Worm (Caenorhabditis elegans) whole organism, L1 larva: ENCODE data around the gene alh-3.

ENCODE experiments used
- C16A3.4 ChIP-seq: fragments of 150-350 bp; optimal IDR thresholded peaks from 2 replicates; lab custom pipeline; 2014; ENCODE audit warnings: missing biosample characterization, missing genetic modification characterization
- aha-1 ChIP-seq: fragments of 150-350 bp; optimal IDR thresholded peaks from 2 replicates; lab custom pipeline; 2014; ENCODE audit warnings: missing biosample characterization, missing genetic modification characterization
- alr-1 ChIP-seq: fragments of 200-800 bp; sonication (Bioruptor generic); optimal IDR thresholded peaks from 2 replicates; lab custom pipeline; 2018; ENCODE audit warnings: borderline replicate concordance, mild to moderate bottlenecking, missing genetic modification characterization, missing compliant biosample characterization
- aly-2 ChIP-seq: fragments of 150-350 bp; optimal IDR thresholded peaks from 2 replicates; lab custom pipeline; 2014; ENCODE audit warnings: missing biosample characterization, missing genetic modification characterization
- blmp-1 ChIP-seq: fragments of 150-350 bp; optimal IDR thresholded peaks from 2 replicates; lab custom pipeline; 2014; ENCODE audit warnings: missing biosample characterization, missing genetic modification characterization
- ceh-8 ChIP-seq: fragments of 200-800 bp; sonication (Bioruptor generic); optimal IDR thresholded peaks from 2 replicates; lab custom pipeline; 2018; ENCODE audit warnings: mild to moderate bottlenecking, missing genetic modification characterization, moderate library complexity, missing compliant biosample characterization
- ceh-90 ChIP-seq: sonication (generic microtip); optimal IDR thresholded peaks from 2 replicates; lab custom pipeline; 2016; ENCODE audit warnings: missing genetic modification characterization, missing compliant biosample characterization
- dpl-1 ChIP-seq, 3 experiments: fragments of 150-350 bp in 2 of 3; sonication (generic microtip) in 1 of 3; optimal IDR thresholded peaks; 2 replicates each; lab custom pipeline; 2014 to 2017; ENCODE audit warnings: missing biosample characterization in 3 of 3, missing genetic modification characterization in 3 of 3, missing genetic modification reagents in 3 of 3
- efl-1 ChIP-seq, 4 experiments: fragments of 150-350 bp; optimal IDR thresholded peaks in 3 of 4; peaks in 1 of 4; 1 replicate in 1 of 4; 2 replicates in 3 of 4; lab custom pipeline; 2014; ENCODE audit warnings: missing biosample characterization in 2 of 4, missing genetic modification characterization in 2 of 4, missing genetic modification reagents in 2 of 4
- elt-3 ChIP-seq, 6 experiments: fragments of 150-350 bp in 1 of 6; sonication (generic microtip); optimal IDR thresholded peaks; 2 replicates each; lab custom pipeline; 2017 to 2018; ENCODE audit warnings: missing biosample characterization in 6 of 6, missing genetic modification characterization in 6 of 6, inconsistent platforms in 1 of 6
- ets-5 ChIP-seq: fragments of 200-800 bp; sonication (Bioruptor generic); IDR thresholded peaks from 2 replicates; pipeline ENCODE4 v1.3.6; 2022; ENCODE audit warnings: missing genetic modification characterization, missing compliant biosample characterization
- fkh-10 ChIP-seq: sonication (generic microtip); optimal IDR thresholded peaks from 2 replicates; lab custom pipeline; 2017; ENCODE audit warnings: missing biosample characterization, missing genetic modification reagents, missing genetic modification characterization
- grh-1 ChIP-seq: fragments of 200-800 bp; sonication (Bioruptor generic); IDR thresholded peaks from 2 replicates; pipeline ENCODE4 v1.3.6; 2022; ENCODE audit warnings: missing genetic modification reagents, missing genetic modification characterization, missing compliant biosample characterization
- hlh-17 ChIP-seq: fragments of 200-800 bp; sonication (Bioruptor generic); optimal IDR thresholded peaks from 2 replicates; lab custom pipeline; 2018; ENCODE audit warnings: missing genetic modification characterization, mild to moderate bottlenecking, missing compliant biosample characterization, moderate library complexity, borderline replicate concordance
- hlh-4 ChIP-seq: sonication (generic microtip); optimal IDR thresholded peaks from 2 replicates; lab custom pipeline; 2016; ENCODE audit warnings: mild to moderate bottlenecking, missing genetic modification characterization, missing compliant biosample characterization
- irx-1 ChIP-seq: sonication (generic microtip); optimal IDR thresholded peaks from 2 replicates; lab custom pipeline; 2016; ENCODE audit warnings: missing genetic modification characterization, missing compliant biosample characterization
- isw-1 ChIP-seq: fragments of 200-800 bp; sonication (Bioruptor generic); IDR thresholded peaks from 2 replicates; pipeline ENCODE4 v1.3.6; 2022; ENCODE audit warnings: missing genetic modification characterization, missing compliant biosample characterization
- lin-13 ChIP-seq: fragments of 150-350 bp; optimal IDR thresholded peaks from 2 replicates; lab custom pipeline; 2014; ENCODE audit warnings: missing biosample characterization, missing genetic modification reagents, missing genetic modification characterization
- lin-14 ChIP-seq: fragments of 200-800 bp; sonication (Bioruptor generic); optimal IDR thresholded peaks from 2 replicates; lab custom pipeline; 2018; ENCODE audit warnings: mild to moderate bottlenecking, missing genetic modification characterization, moderate library complexity, missing compliant biosample characterization
- lin-35 ChIP-seq, 2 experiments: fragments of 150-350 bp; optimal IDR thresholded peaks; 2 replicates each; lab custom pipeline; 2014; ENCODE audit warnings: missing biosample characterization in 2 of 2, missing genetic modification characterization in 2 of 2, missing genetic modification reagents in 2 of 2
- lir-3 ChIP-seq: sonication (generic microtip); optimal IDR thresholded peaks from 2 replicates; lab custom pipeline; 2016; ENCODE audit warnings: mild to moderate bottlenecking, missing genetic modification characterization, moderate library complexity, missing compliant biosample characterization; ENCODE audit not compliant: poor library complexity
- lsy-2 ChIP-seq, 2 experiments: fragments of 150-350 bp; optimal IDR thresholded peaks; 2 replicates each; lab custom pipeline; 2014; ENCODE audit warnings: missing biosample characterization in 2 of 2, missing genetic modification characterization in 2 of 2
- mab-9 ChIP-seq: fragments of 200-800 bp; sonication (Bioruptor generic); IDR thresholded peaks from 2 replicates; pipeline ENCODE4 v1.3.6; 2022; ENCODE audit warnings: missing genetic modification reagents, missing genetic modification characterization, missing compliant biosample characterization
- mdl-1 ChIP-seq, 2 experiments: fragments of 150-350 bp; optimal IDR thresholded peaks; 2 replicates each; lab custom pipeline; 2014 to 2017; ENCODE audit warnings: missing biosample characterization in 2 of 2, missing genetic modification characterization in 2 of 2, inconsistent platforms in 1 of 2
- mep-1 ChIP-seq: fragments of 150-350 bp; optimal IDR thresholded peaks from 2 replicates; lab custom pipeline; 2014; ENCODE audit warnings: missing biosample characterization, missing genetic modification characterization
- nhr-11 ChIP-seq: fragments of 150-350 bp; optimal IDR thresholded peaks from 2 replicates; lab custom pipeline; 2014; ENCODE audit warnings: missing biosample characterization, missing genetic modification characterization
- nhr-19 ChIP-seq: fragments of 200-800 bp; sonication (Bioruptor generic); conservative IDR thresholded peaks from 2 replicates; pipeline ENCODE4 v1.3.6; 2022; ENCODE audit warnings: missing genetic modification characterization, missing compliant biosample characterization
- nhr-20 ChIP-seq: sonication (generic microtip); optimal IDR thresholded peaks from 2 replicates; lab custom pipeline; 2016; ENCODE audit warnings: mild to moderate bottlenecking, missing genetic modification characterization, missing compliant biosample characterization
- nhr-47 ChIP-seq: sonication (generic microtip); optimal IDR thresholded peaks from 2 replicates; lab custom pipeline; 2016; ENCODE audit warnings: mild to moderate bottlenecking, missing genetic modification characterization, moderate library complexity, missing compliant biosample characterization
- nhr-71 ChIP-seq: sonication (generic microtip); optimal IDR thresholded peaks from 2 replicates; lab custom pipeline; 2016; ENCODE audit warnings: mild to moderate bottlenecking, missing genetic modification characterization, moderate library complexity, missing compliant biosample characterization
- nhr-84 ChIP-seq: sonication (generic microtip); optimal IDR thresholded peaks from 2 replicates; lab custom pipeline; 2017; ENCODE audit warnings: missing biosample characterization, missing genetic modification characterization
- nhr-85 ChIP-seq: sonication (generic microtip); peaks from one replicate; lab custom pipeline; 2016; ENCODE audit warnings: missing genetic modification characterization, inconsistent platforms, missing compliant biosample characterization
- nhr-90 ChIP-seq: sonication (generic microtip); optimal IDR thresholded peaks from 2 replicates; lab custom pipeline; 2016; ENCODE audit warnings: mild to moderate bottlenecking, missing genetic modification characterization, missing compliant biosample characterization; ENCODE audit not compliant: poor library complexity
- rnt-1 ChIP-seq: sonication (generic microtip); optimal IDR thresholded peaks from 2 replicates; lab custom pipeline; 2016; ENCODE audit warnings: mild to moderate bottlenecking, missing genetic modification characterization, moderate library complexity, missing compliant biosample characterization
- skn-1 ChIP-seq: fragments of 150-350 bp; optimal IDR thresholded peaks from 2 replicates; lab custom pipeline; 2014; ENCODE audit warnings: missing biosample characterization, missing genetic modification characterization
- snu-23 ChIP-seq: sonication (generic microtip); optimal IDR thresholded peaks from 2 replicates; lab custom pipeline; 2016; ENCODE audit warnings: missing genetic modification characterization, missing compliant biosample characterization
- sup-37 ChIP-seq: fragments of 200-800 bp; sonication (Bioruptor generic); optimal IDR thresholded peaks from 2 replicates; lab custom pipeline; 2018; ENCODE audit warnings: mild to moderate bottlenecking, missing genetic modification characterization, missing compliant biosample characterization
- swsn-7 ChIP-seq: sonication (generic microtip); optimal IDR thresholded peaks from 2 replicates; lab custom pipeline; 2016; ENCODE audit warnings: missing genetic modification characterization, missing compliant biosample characterization
- tbx-2 ChIP-seq: sonication (generic microtip); optimal IDR thresholded peaks from 2 replicates; lab custom pipeline; 2016; ENCODE audit warnings: missing genetic modification characterization, missing compliant biosample characterization
- tlp-1 ChIP-seq: fragments of 150-350 bp; optimal IDR thresholded peaks from 2 replicates; lab custom pipeline; 2014; ENCODE audit warnings: missing biosample characterization, missing genetic modification characterization
- unc-62 ChIP-seq: fragments of 150-350 bp; optimal IDR thresholded peaks from 2 replicates; lab custom pipeline; 2014; ENCODE audit warnings: missing biosample characterization, missing genetic modification reagents, missing genetic modification characterization
- unc-86 ChIP-seq: sonication (generic microtip); optimal IDR thresholded peaks from 2 replicates; lab custom pipeline; 2016; ENCODE audit warnings: missing genetic modification characterization, missing compliant biosample characterization
- vab-15 ChIP-seq: sonication (generic microtip); optimal IDR thresholded peaks from 2 replicates; lab custom pipeline; 2017; ENCODE audit warnings: missing genotype, mild to moderate bottlenecking, missing genetic modification characterization, missing compliant biosample characterization
- xbp-1 ChIP-seq: sonication (generic microtip); optimal IDR thresholded peaks from 2 replicates; lab custom pipeline; 2016; ENCODE audit warnings: missing genetic modification characterization, missing compliant biosample characterization
- zag-1 ChIP-seq: fragments of 150-350 bp; optimal IDR thresholded peaks from 2 replicates; lab custom pipeline; 2014; ENCODE audit warnings: missing biosample characterization, missing genetic modification characterization
- ztf-4 ChIP-seq: fragments of 150-350 bp; optimal IDR thresholded peaks from 2 replicates; lab custom pipeline; 2014; ENCODE audit warnings: missing biosample characterization, missing genetic modification characterization

The alh-3 gene

DNA sequence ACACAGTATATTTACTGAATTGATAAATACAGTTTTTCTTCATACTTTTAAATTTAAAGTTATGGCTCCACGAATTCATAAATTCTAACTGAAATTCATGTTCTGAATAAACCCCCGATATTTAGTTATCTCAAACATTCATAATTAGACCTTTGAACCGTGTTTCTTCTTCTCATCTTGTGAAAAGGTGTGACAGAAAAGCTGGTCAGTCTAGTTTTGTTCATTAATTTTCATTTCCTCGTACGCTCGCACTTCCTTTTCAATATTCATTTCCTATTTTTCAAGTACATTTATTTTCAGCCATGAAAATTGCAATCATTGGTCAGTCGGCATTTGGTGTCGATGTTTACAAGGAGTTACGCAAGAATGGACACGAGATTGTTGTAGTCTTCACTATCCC is at the start of gene alh-3:
TSS of gene alh-3 (plus strand) at position 301 of the 400 bp plus-strand sequence.
- TF ChIP-seq lin-35 (GFP tag; optimal IDR thresholded peaks at IDR 0.05; lab: Kevin White, UChicago), result no peak
- TF ChIP-seq unc-86 (tag; lab: Kevin White, UChicago), result no peak
- TF ChIP-seq nhr-84 (tag; lab: Kevin White, UChicago), result no peak
- no peak for TF ChIP-seq zag-1 (tag; lab: Kevin White, UChicago)
- no peak for TF ChIP-seq nhr-71 (tag; lab: Kevin White, UChicago)
- no peak for TF ChIP-seq C16A3.4 (tag; lab: Kevin White, UChicago)
- TF ChIP-seq tlp-1 (tag; lab: Kevin White, UChicago), result no peak

ce11 chrIV:10975968-10976367 is 46.4 kb upstream of the alh-3 start:
- TF ChIP-seq irx-1 (tag; lab: Kevin White, UChicago) (no peak), ets-5 (GFP tag; lab: Robert Waterston, UW) (no peak), lir-3 (tag; lab: Kevin White, UChicago) (no peak), hlh-17 (GFP tag; lab: Kevin White, UChicago) (no peak), aha-1 (no peak), nhr-47 (tag; lab: Kevin White, UChicago) (peak; percentile 48), rnt-1 (peak; percentile 47), ztf-4 (tag; lab: Kevin White, UChicago) (no peak), C16A3.4 (tag; lab: Kevin White, UChicago) (peak; percentile 38), isw-1 (no peak), lin-35 (GFP tag; optimal IDR thresholded peaks at IDR 0.05; lab: Kevin White, UChicago) (peak; percentile 14 to 65), blmp-1 (tag; lab: Kevin White, UChicago) (peak; percentile 69), nhr-20 (tag; lab: Kevin White, UChicago) (peak; percentile 77), skn-1 (tag; lab: Kevin White, UChicago) (peak; percentile 1), ceh-8 (GFP tag; lab: Kevin White, UChicago) (no peak), fkh-10 (GFP tag; lab: Kevin White, UChicago) (no peak), nhr-85 (tag; lab: Kevin White, UChicago) (peak; percentile 97), lsy-2 (tag; optimal IDR thresholded peaks at IDR 0.05; lab: Kevin White, UChicago) (peak; percentile 37 to 39), nhr-19 (peak; percentile 52), mep-1 (tag; lab: Kevin White, UChicago) (peak; percentile 48), lin-14 (GFP tag; lab: Kevin White, UChicago) (peak; percentile 82), alr-1 (tag; lab: Kevin White, UChicago) (no peak), xbp-1 (peak; percentile 14), elt-3 (tag; optimal IDR thresholded peaks at IDR 0.05; lab: Kevin White, UChicago) (peak in 3 of 6 experiments; percentile 12 to 77 (median 18)), nhr-84 (tag; lab: Kevin White, UChicago) (no peak), tbx-2 (tag; lab: Kevin White, UChicago) (peak; percentile 40), vab-15 (tag; lab: Kevin White, UChicago) (no peak), mdl-1 (tag; optimal IDR thresholded peaks at IDR 0.05; lab: Kevin White, UChicago) (peak in 1 of 2 experiments; percentile 69), aly-2 (tag; lab: Kevin White, UChicago) (no peak), lin-13 (GFP tag; lab: Kevin White, UChicago) (peak; percentile 36), grh-1 (GFP tag; lab: Robert Waterston, UW) (peak; percentile 73), mab-9 (GFP tag; lab: Robert Waterston, UW) (no peak), ceh-90 (tag; lab: Kevin White, UChicago) (no peak), unc-62 (GFP tag; lab: Kevin White, UChicago) (no peak), dpl-1 (GFP tag; optimal IDR thresholded peaks at IDR 0.05; lab: Kevin White, UChicago) (peak in 2 of 3 experiments; percentile 6), hlh-4 (tag; lab: Kevin White, UChicago) (no peak), swsn-7 (tag; lab: Kevin White, UChicago) (peak; percentile 8), sup-37 (no peak), nhr-71 (tag; lab: Kevin White, UChicago) (peak; percentile 70), nhr-90 (tag; lab: Kevin White, UChicago) (peak; percentile 70), snu-23 (GFP tag; lab: Kevin White, UChicago) (peak; percentile 77), nhr-11 (tag; lab: Kevin White, UChicago) (no peak), efl-1 (optimal IDR thresholded peaks at IDR 0.05; lab: Kevin White, UChicago) (peak; percentile 34 to 35), efl-1 (GFP tag; optimal IDR thresholded peaks at IDR 0.05 in 1 of 2; lab: Kevin White, UChicago) (peak in 1 of 2 experiments; percentile 89)
